Fruit fly (Drosophila melanogaster) whole organism, embryonic: Measurements from ENCODE around the gene CG12990.

Source experiments
- Adf1 ChIP-seq: fragments of 200-800 bp; sonication (Bioruptor generic); IDR thresholded peaks from 2 replicates; pipeline ENCODE4 v1.3.6; 2022; ENCODE audit warnings: missing biosample characterization, missing genetic modification characterization
- B-H2 ChIP-seq: fragments of 200-800 bp; sonication (Bioruptor generic); optimal IDR thresholded peaks from 2 replicates; lab custom pipeline; 2018; ENCODE audit warnings: missing biosample characterization, mild to moderate bottlenecking, missing genetic modification characterization
- CG10147 ChIP-seq: fragments of 200-800 bp; sonication (Bioruptor generic); optimal IDR thresholded peaks from 2 replicates; lab custom pipeline; 2019; ENCODE audit warnings: missing biosample characterization, mild to moderate bottlenecking, missing genetic modification characterization, moderate library complexity
- CG1024 ChIP-seq: fragments of 200-800 bp; sonication (Bioruptor generic); IDR thresholded peaks from 2 replicates; pipeline ENCODE4 v1.3.6; 2022; ENCODE audit warnings: missing biosample characterization, missing genetic modification characterization
- CG10959 ChIP-seq: fragments of 200-800 bp; sonication (Bioruptor generic); IDR thresholded peaks from 2 replicates; pipeline ENCODE4 v1.3.6; 2022; ENCODE audit warnings: missing biosample characterization, missing genetic modification characterization
- CG11398 ChIP-seq: fragments of 200-800 bp; sonication (Bioruptor generic); optimal IDR thresholded peaks from 2 replicates; lab custom pipeline; 2016; ENCODE audit warnings: missing biosample characterization, missing genetic modification characterization
- CG13894 ChIP-seq: fragments of 200-800 bp; sonication (Bioruptor generic); optimal IDR thresholded peaks from 3 replicates; lab custom pipeline; 2018; ENCODE audit warnings: missing biosample characterization, mild to moderate bottlenecking, missing genetic modification characterization, moderate library complexity
- CG1832 ChIP-seq: fragments of 200-800 bp; sonication (Bioruptor generic); optimal IDR thresholded peaks from 2 replicates; lab custom pipeline; 2017; ENCODE audit warnings: missing biosample characterization, mild to moderate bottlenecking, missing genetic modification characterization, inconsistent platforms
- CG2129 ChIP-seq: fragments of 200-800 bp; sonication (Bioruptor generic); IDR thresholded peaks from 2 replicates; pipeline ENCODE4 v1.3.6; 2022; ENCODE audit warnings: missing biosample characterization, missing genetic modification characterization; ENCODE audit not compliant: partially characterized antibody
- CG30403 ChIP-seq: fragments of 200-800 bp; sonication (Bioruptor generic); optimal IDR thresholded peaks from 3 replicates; lab custom pipeline; 2016; ENCODE audit warnings: missing biosample characterization, missing genetic modification characterization
- CG3163 ChIP-seq: fragments of 200-800 bp; sonication (Bioruptor generic); optimal IDR thresholded peaks from 3 replicates; lab custom pipeline; 2016; ENCODE audit warnings: missing biosample characterization, missing genetic modification characterization
- CG4404 ChIP-seq: fragments of 200-800 bp; sonication (Bioruptor generic); IDR thresholded peaks from 2 replicates; pipeline ENCODE4 v1.3.6; 2022; ENCODE audit warnings: missing biosample characterization, missing genetic modification characterization
- CG6654 ChIP-seq: fragments of 200-800 bp; sonication (Bioruptor generic); optimal IDR thresholded peaks from 2 replicates; lab custom pipeline; 2017; ENCODE audit warnings: missing biosample characterization, mild to moderate bottlenecking, missing genetic modification characterization
- CG7745 ChIP-seq: fragments of 200-800 bp; sonication (Bioruptor generic); optimal IDR thresholded peaks from 2 replicates; lab custom pipeline; 2018; ENCODE audit warnings: missing biosample characterization, mild to moderate bottlenecking, missing genetic modification characterization, moderate library complexity
- CG7839 ChIP-seq: fragments of 200-800 bp; sonication (Bioruptor generic); optimal IDR thresholded peaks from 3 replicates; lab custom pipeline; 2018; ENCODE audit warnings: missing biosample characterization, mild to moderate bottlenecking, missing genetic modification characterization, moderate library complexity
- CG7963 ChIP-seq: fragments of 200-800 bp; sonication (Bioruptor generic); IDR thresholded peaks from 3 replicates; pipeline ENCODE4 v1.3.6; 2022; ENCODE audit warnings: missing biosample characterization, missing genetic modification characterization; ENCODE audit not compliant: partially characterized antibody
- CG7987 ChIP-seq: fragments of 200-800 bp; sonication (Bioruptor generic); optimal IDR thresholded peaks from 2 replicates; lab custom pipeline; 2018; ENCODE audit warnings: missing biosample characterization, mild to moderate bottlenecking, missing genetic modification characterization, moderate library complexity
- Chrac-16 ChIP-seq: fragments of 200-800 bp; sonication (Bioruptor generic); optimal IDR thresholded peaks from 3 replicates; lab custom pipeline; 2016; ENCODE audit warnings: missing biosample characterization, missing genetic modification characterization
- Dp ChIP-seq: fragments of 200-800 bp; sonication (Bioruptor generic); optimal IDR thresholded peaks from 2 replicates; lab custom pipeline; 2018; ENCODE audit warnings: missing biosample characterization, mild to moderate bottlenecking, missing genetic modification characterization, moderate library complexity
- Drgx ChIP-seq: fragments of 200-800 bp; sonication (Bioruptor generic); IDR thresholded peaks from 2 replicates; pipeline ENCODE4 v1.3.6; 2022; ENCODE audit warnings: missing biosample characterization, missing genetic modification characterization
- Gug ChIP-seq: fragments of 200-800 bp; sonication (Bioruptor generic); IDR thresholded peaks from 4 replicates; pipeline ENCODE4 v1.3.6; 2022; ENCODE audit warnings: missing biosample characterization, missing genetic modification characterization
- Hey ChIP-seq: fragments of 200-800 bp; sonication (Bioruptor generic); optimal IDR thresholded peaks from 3 replicates; lab custom pipeline; 2018; ENCODE audit warnings: missing biosample characterization, mild to moderate bottlenecking, missing genetic modification characterization
- Hr78 ChIP-seq, 2 experiments: fragments of 200-800 bp in 1 of 2; fragments of >200 bp in 1 of 2; sonication (Bioruptor generic) in 1 of 2; optimal IDR thresholded peaks; 2 replicates each; lab custom pipeline; 2017 to 2019; ENCODE audit warnings: missing biosample characterization in 2 of 2, missing genetic modification characterization in 2 of 2, mild to moderate bottlenecking in 1 of 2, moderate library complexity in 1 of 2
- Max ChIP-seq: fragments of 200-800 bp; sonication (Bioruptor generic); optimal IDR thresholded peaks from 2 replicates; lab custom pipeline; 2016; ENCODE audit warnings: missing biosample characterization, mild to moderate bottlenecking, missing genetic modification characterization
- Oli ChIP-seq: fragments of 200-800 bp; sonication (Bioruptor generic); optimal IDR thresholded peaks from 2 replicates; lab custom pipeline; 2018; ENCODE audit warnings: missing biosample characterization, mild to moderate bottlenecking, missing genetic modification characterization, moderate library complexity
- TFAM ChIP-seq: fragments of 200-800 bp; sonication (Bioruptor generic); optimal IDR thresholded peaks from 2 replicates; lab custom pipeline; 2017; ENCODE audit warnings: missing biosample characterization, missing genetic modification characterization, inconsistent platforms
- Xrp1 ChIP-seq: fragments of 200-800 bp; sonication (Bioruptor generic); IDR thresholded peaks from 2 replicates; pipeline ENCODE4 v1.3.6; 2022; ENCODE audit warnings: missing biosample characterization, missing genetic modification characterization
- ac ChIP-seq: fragments of 200-800 bp; sonication (Bioruptor generic); optimal IDR thresholded peaks from 3 replicates; lab custom pipeline; 2017; ENCODE audit warnings: missing biosample characterization, mild to moderate bottlenecking, missing genetic modification characterization
- amos ChIP-seq: fragments of 200-800 bp; sonication (Bioruptor generic); IDR thresholded peaks from 2 replicates; pipeline ENCODE4 v1.3.6; 2022; ENCODE audit warnings: missing biosample characterization, missing genetic modification characterization; ENCODE audit not compliant: partially characterized antibody
- cad ChIP-seq: fragments of >200 bp; optimal IDR thresholded peaks from 2 replicates; lab custom pipeline; 2017; ENCODE audit warnings: missing biosample characterization, missing genetic modification characterization
- crp ChIP-seq, 2 experiments: fragments of 200-800 bp; sonication (Bioruptor generic); optimal IDR thresholded peaks; 2 replicates in 1 of 2; 3 replicates in 1 of 2; lab custom pipeline; 2017; ENCODE audit warnings: missing biosample characterization in 2 of 2, missing genetic modification characterization in 2 of 2, mild to moderate bottlenecking in 1 of 2, moderate library complexity in 1 of 2
- dmrt99B ChIP-seq: fragments of 200-800 bp; sonication (Bioruptor generic); optimal IDR thresholded peaks from 2 replicates; lab custom pipeline; 2018; ENCODE audit warnings: missing biosample characterization, mild to moderate bottlenecking, missing genetic modification characterization, moderate library complexity
- dysf ChIP-seq: fragments of 200-800 bp; sonication (Bioruptor generic); IDR thresholded peaks from 3 replicates; pipeline ENCODE4 v1.3.6; 2022; ENCODE audit warnings: missing biosample characterization, missing genetic modification characterization
- esg ChIP-seq: fragments of 200-800 bp; sonication (Bioruptor generic); conservative IDR thresholded peaks from 2 replicates; pipeline ENCODE4 v1.3.6; 2022; ENCODE audit warnings: missing biosample characterization, missing genetic modification characterization
- ewg ChIP-seq: fragments of 200-800 bp; sonication (Bioruptor generic); optimal IDR thresholded peaks from 3 replicates; lab custom pipeline; 2017; ENCODE audit warnings: mild to moderate bottlenecking, missing biosample characterization, missing genetic modification reagents, missing genetic modification characterization
- gfzf ChIP-seq: fragments of 200-800 bp; sonication (Bioruptor generic); optimal IDR thresholded peaks from 2 replicates; lab custom pipeline; 2016; ENCODE audit warnings: missing biosample characterization, mild to moderate bottlenecking, missing genetic modification characterization, moderate library complexity
- grau ChIP-seq: fragments of 200-800 bp; optimal IDR thresholded peaks from 3 replicates; lab custom pipeline; 2019; ENCODE audit warnings: missing biosample characterization, mild to moderate bottlenecking, missing genetic modification characterization, moderate library complexity
- gsb-n ChIP-seq: fragments of 200-800 bp; sonication (Bioruptor generic); optimal IDR thresholded peaks from 3 replicates; lab custom pipeline; 2018; ENCODE audit warnings: missing biosample characterization, mild to moderate bottlenecking, missing genetic modification characterization
- her ChIP-seq: fragments of 200-800 bp; sonication (Bioruptor generic); optimal IDR thresholded peaks from 2 replicates; lab custom pipeline; 2016; ENCODE audit warnings: missing biosample characterization, missing genetic modification characterization
- jing ChIP-seq: fragments of 200-800 bp; sonication (Bioruptor generic); optimal IDR thresholded peaks from 2 replicates; lab custom pipeline; 2018; ENCODE audit warnings: missing biosample characterization, mild to moderate bottlenecking, missing genetic modification characterization
- kah ChIP-seq: fragments of 200-800 bp; sonication (Bioruptor generic); optimal IDR thresholded peaks from 2 replicates; lab custom pipeline; 2018; ENCODE audit warnings: missing biosample characterization, mild to moderate bottlenecking, missing genetic modification characterization
- klu ChIP-seq: fragments of 200-800 bp; sonication (Bioruptor generic); IDR thresholded peaks from 2 replicates; pipeline ENCODE4 v1.3.6; 2022; ENCODE audit warnings: missing biosample characterization, missing genetic modification characterization
- lov ChIP-seq, 2 experiments: fragments of 200-800 bp in 1 of 2; fragments of >200 bp in 1 of 2; sonication (Bioruptor generic) in 1 of 2; IDR thresholded peaks in 1 of 2; optimal IDR thresholded peaks in 1 of 2; 2 replicates in 1 of 2; 3 replicates in 1 of 2; pipeline versions ENCODE4 v1.3.6 to Lab custom; 2017 to 2022; ENCODE audit warnings: missing biosample characterization in 1 of 2, missing genetic modification characterization in 1 of 2
- mam ChIP-seq: fragments of 200-800 bp; sonication (Bioruptor generic); optimal IDR thresholded peaks from 3 replicates; lab custom pipeline; 2016; ENCODE audit warnings: missing biosample characterization, missing genetic modification characterization
- pnt ChIP-seq: fragments of 200-800 bp; sonication (Bioruptor generic); optimal IDR thresholded peaks from 3 replicates; lab custom pipeline; 2016; ENCODE audit warnings: missing biosample characterization, missing genetic modification characterization
- rib ChIP-seq: fragments of 200-800 bp; sonication (Bioruptor generic); IDR thresholded peaks from 2 replicates; pipeline ENCODE4 v1.3.6; 2022; ENCODE audit warnings: missing biosample characterization, missing genetic modification characterization
- sob ChIP-seq: fragments of 200-800 bp; sonication (Bioruptor generic); IDR thresholded peaks from 2 replicates; pipeline ENCODE4 v1.3.6; 2022; ENCODE audit warnings: missing biosample characterization, missing genetic modification characterization
- sqz ChIP-seq: fragments of 200-800 bp; sonication (Bioruptor generic); optimal IDR thresholded peaks from 3 replicates; lab custom pipeline; 2018; ENCODE audit warnings: missing biosample characterization, mild to moderate bottlenecking, missing genetic modification characterization

CG12990 gene

DNA sequence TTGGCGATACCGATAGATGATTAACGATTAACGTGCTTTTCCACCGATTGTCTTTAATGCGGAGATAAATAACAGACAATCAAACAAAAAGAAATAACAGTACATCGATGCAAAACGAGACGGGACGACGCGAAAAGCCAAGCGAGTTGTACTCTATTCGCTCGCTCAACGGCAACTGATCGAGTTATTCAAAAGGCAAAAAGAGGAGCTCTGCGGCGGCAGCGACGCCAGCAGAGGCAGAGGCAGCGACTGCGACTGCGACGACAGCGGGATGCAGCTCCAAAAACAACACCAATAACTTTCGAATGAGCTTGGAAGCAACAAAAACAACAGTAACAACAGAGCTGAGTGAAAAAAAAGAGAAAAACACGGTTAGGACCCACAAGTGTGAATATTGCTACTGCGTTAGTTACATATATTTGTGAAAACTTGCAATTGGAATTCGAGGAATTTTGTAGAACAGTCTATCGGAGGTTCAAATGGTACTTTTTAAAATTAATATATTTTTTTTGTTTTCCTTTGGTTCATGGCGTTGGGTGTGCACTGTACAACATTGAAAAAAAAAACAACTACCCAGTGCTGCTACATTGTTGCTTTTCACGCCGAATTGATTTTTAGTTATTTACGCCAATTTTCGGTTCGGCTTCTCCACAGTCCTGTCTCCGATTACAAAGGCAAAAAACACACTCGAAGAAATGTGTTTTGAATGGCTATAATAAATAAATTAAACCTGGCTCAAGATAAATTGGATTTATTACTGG, 11.2 kb upstream of the CG12990 start (continued):
- TF ChIP-seq kah (GFP tag; lab: Kevin White, UChicago) (peak; percentile 4), Hey (tag; lab: Kevin White, UChicago) (no peak), CG2129 (no peak), pnt (GFP tag; lab: Kevin White, UChicago) (peak; percentile 28), Oli (peak; percentile 69), Drgx (GFP tag; lab: Robert Waterston, UW) (peak; percentile 96), Xrp1 (GFP tag; lab: Robert Waterston, UW) (peak; percentile 88), Adf1 (GFP tag; lab: Robert Waterston, UW) (peak; percentile 81), CG7963 (GFP tag; lab: Robert Waterston, UW) (no peak), Dp (GFP tag; lab: Kevin White, UChicago) (no peak), dysf (GFP tag; lab: Robert Waterston, UW) (peak; percentile 83), klu (GFP tag; lab: Robert Waterston, UW) (peak; percentile 50; the same call in 1 of the 2 replicates), sob (GFP tag; lab: Robert Waterston, UW) (peak; percentile 63), ewg (GFP tag; lab: Kevin White, UChicago) (peak; percentile 47), lov (optimal IDR thresholded peaks at IDR 0.05; lab: Kevin White, UChicago) (no peak), lov (GFP tag; IDR thresholded peaks at IDR 0.05; lab: Robert Waterston, UW) (no peak), CG13894 (no peak), cad (GFP tag; lab: Kevin White, UChicago) (no peak), dmrt99B (tag; lab: Kevin White, UChicago) (peak; percentile 83), Gug (GFP tag; lab: Robert Waterston, UW) (peak; percentile 75), CG10959 (GFP tag; lab: Robert Waterston, UW) (peak; percentile 52), CG4404 (GFP tag; lab: Robert Waterston, UW) (no peak), sqz (peak; percentile 81), CG7987 (GFP tag; lab: Kevin White, UChicago) (no peak), B-H2 (GFP tag; lab: Kevin White, UChicago) (no peak), Chrac-16 (GFP tag; lab: Kevin White, UChicago) (peak; percentile 31), CG30403 (GFP tag; lab: Kevin White, UChicago) (peak; percentile 74), Max (GFP tag; lab: Kevin White, UChicago) (peak; percentile 26), CG1024 (GFP tag; lab: Robert Waterston, UW) (peak; percentile 77), gfzf (GFP tag; lab: Kevin White, UChicago) (no peak), her (GFP tag; lab: Kevin White, UChicago) (no peak), CG11398 (no peak), CG3163 (no peak), ac (GFP tag; lab: Kevin White, UChicago) (no peak), CG7839 (tag; lab: Kevin White, UChicago) (peak; percentile 66), Hr78 (GFP tag; optimal IDR thresholded peaks at IDR 0.05; lab: Kevin White, UChicago) (no peak), jing (GFP tag; lab: Kevin White, UChicago) (no peak), rib (GFP tag; lab: Robert Waterston, UW) (peak; percentile 38; the same call in 1 of the 2 replicates), CG7745 (tag; lab: Kevin White, UChicago) (no peak), grau (tag; lab: Kevin White, UChicago) (peak; percentile 91), CG6654 (GFP tag; lab: Kevin White, UChicago) (no peak), TFAM (GFP tag; lab: Kevin White, UChicago) (no peak), mam (GFP tag; lab: Kevin White, UChicago) (peak; percentile 16), CG1832 (no peak), esg (peak; percentile 81), gsb-n (tag; lab: Kevin White, UChicago) (peak; percentile 35), CG10147 (GFP tag; lab: Kevin White, UChicago) (no peak), crp (GFP tag; optimal IDR thresholded peaks at IDR 0.05; lab: Kevin White, UChicago) (no peak), amos (GFP tag; lab: Robert Waterston, UW) (no peak; the same call in 1 of the 2 replicates)
